Fruit fly (Drosophila melanogaster): ENCODE results near the gene Cyp6d5.

Gene Cyp6d5

DNA sequence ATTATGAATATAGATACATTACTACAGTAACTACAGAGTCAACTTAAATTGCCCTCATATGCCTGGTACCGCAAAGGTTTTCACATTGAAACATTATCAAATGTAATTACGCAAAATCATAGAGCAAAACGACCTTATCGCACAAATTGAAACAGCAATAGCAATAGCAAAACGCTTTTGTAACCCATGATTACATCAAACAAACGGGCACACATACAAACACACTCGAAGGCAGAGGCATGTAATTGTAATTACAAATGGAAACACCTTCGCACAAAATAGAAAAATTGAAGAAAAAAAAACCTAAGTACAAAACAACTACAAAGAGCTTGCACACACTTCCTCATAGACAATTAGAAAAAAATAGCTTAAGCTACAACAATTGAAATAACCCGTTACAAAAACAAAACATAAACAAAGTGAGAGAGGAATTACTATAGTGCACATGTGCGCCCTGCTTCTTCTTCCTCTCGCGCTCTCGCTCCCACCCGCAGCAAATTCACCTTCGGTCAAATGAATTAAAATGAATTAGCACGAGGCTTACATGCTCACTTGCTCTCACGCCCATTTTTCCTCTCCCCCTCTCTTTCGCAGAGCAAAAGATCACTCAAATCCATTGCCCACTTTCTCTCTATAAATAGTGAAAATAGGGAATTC, 8.6 kb upstream of the Cyp6d5 start:
- no peak for TF ChIP-seq Dll (optimal IDR thresholded peaks at IDR 0.05)
- TF ChIP-seq pan (optimal IDR thresholded peaks at IDR 0.05): no peak
- TF ChIP-seq usp (GFP tag; optimal IDR thresholded peaks at IDR 0.05): no peak
- no peak for TF ChIP-seq CG8478 (optimal IDR thresholded peaks at IDR 0.05)
- no peak for TF ChIP-seq psq (optimal IDR thresholded peaks at IDR 0.05)
- TF ChIP-seq EcR (GFP tag; optimal IDR thresholded peaks at IDR 0.05): no peak

DNA sequence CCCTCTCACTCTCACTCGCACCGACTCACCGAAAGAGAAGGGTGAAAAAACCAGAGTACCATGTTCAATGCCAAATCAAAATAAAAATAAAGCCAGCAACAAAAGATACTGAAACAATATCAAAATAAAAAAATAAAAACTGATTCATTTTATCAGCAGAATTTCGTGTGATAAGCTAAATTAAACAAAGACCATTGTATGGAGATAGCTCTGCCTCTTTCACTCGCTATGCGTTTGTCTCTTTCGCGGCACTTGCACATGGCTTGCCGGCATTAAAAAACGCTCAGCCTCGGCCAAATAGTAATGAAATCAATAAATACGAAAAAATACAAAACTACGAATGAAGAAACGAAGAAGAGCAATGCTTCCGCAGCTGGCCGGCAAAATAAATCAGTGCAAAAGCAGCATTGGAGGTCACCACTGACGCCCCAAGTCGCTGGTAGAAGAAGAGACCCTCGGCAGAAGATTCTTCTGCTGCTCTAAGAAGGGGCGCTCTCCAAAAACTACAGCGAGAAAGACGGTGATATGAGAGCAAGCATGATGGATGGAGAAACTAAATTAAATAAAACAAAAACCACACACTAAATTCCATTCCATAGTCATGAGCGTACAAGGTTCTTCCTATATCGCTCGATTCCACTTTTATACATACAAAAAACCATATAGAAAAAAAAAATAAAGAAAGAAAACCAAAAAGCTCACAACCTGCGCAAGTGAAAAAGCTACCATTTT, 4.7 kb upstream of the Cyp6d5 start:
- TF ChIP-seq pan (optimal IDR thresholded peaks at IDR 0.05): no peak
- TF ChIP-seq psq (optimal IDR thresholded peaks at IDR 0.05): no peak
- TF ChIP-seq EcR (GFP tag; optimal IDR thresholded peaks at IDR 0.05): no peak
- TF ChIP-seq CG8478 (optimal IDR thresholded peaks at IDR 0.05): no peak
- TF ChIP-seq Dll (optimal IDR thresholded peaks at IDR 0.05): no peak
- no peak for TF ChIP-seq usp (GFP tag; optimal IDR thresholded peaks at IDR 0.05)

DNA sequence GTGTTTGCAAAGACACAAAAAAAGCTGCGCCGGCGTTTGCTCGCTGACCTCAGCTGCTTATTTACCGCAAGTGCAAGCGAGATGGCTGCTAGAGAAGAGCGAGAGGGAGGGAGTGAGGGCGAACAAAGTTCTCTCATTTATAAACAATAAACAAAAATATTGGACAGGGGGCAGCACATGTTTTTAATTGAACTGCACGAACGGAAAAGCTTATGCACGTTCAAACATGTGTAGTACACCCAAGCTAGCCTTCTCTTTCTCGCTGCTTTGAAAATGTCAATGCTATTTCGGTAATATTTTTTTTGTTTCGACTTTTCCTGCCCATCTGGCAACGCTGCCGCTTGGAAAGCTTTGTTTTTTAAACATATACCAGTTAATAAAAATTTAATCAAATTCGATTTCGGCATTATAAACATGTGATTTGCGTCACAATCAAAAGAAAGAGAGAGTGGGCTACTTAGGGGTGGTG, 4.1 kb upstream of the Cyp6d5 start:
- TF ChIP-seq CG8478 (optimal IDR thresholded peaks at IDR 0.05) (peak; percentile 31), Dll (optimal IDR thresholded peaks at IDR 0.05) (no peak), EcR (GFP tag; optimal IDR thresholded peaks at IDR 0.05) (peak in 1 of 2 experiments; percentile 7)

DNA sequence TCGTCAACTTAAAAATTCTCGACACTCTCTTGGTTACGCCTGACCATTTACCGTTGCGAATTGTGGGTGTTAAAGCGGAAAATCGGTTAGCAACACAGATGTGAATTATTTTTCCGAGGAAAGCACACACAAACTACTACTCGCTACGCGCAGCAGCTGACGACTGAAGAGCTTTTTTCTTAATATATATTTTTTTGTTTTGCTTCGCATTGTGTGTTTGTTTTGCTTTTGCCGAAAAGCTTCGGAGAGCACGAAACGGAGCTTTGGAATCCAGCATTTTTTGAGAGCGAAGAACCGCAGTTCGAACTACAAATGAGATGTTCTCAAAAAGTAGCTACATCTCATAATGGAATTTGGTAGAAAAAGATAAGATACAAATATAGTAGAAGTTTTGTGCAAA, 3.2 kb upstream of the Cyp6d5 start:
- TF ChIP-seq pan (optimal IDR thresholded peaks at IDR 0.05) (no peak), Dll (optimal IDR thresholded peaks at IDR 0.05) (no peak), usp (GFP tag; optimal IDR thresholded peaks at IDR 0.05) (no peak), EcR (GFP tag; optimal IDR thresholded peaks at IDR 0.05) (no peak), CG8478 (optimal IDR thresholded peaks at IDR 0.05) (no peak), psq (optimal IDR thresholded peaks at IDR 0.05) (no peak)

DNA sequence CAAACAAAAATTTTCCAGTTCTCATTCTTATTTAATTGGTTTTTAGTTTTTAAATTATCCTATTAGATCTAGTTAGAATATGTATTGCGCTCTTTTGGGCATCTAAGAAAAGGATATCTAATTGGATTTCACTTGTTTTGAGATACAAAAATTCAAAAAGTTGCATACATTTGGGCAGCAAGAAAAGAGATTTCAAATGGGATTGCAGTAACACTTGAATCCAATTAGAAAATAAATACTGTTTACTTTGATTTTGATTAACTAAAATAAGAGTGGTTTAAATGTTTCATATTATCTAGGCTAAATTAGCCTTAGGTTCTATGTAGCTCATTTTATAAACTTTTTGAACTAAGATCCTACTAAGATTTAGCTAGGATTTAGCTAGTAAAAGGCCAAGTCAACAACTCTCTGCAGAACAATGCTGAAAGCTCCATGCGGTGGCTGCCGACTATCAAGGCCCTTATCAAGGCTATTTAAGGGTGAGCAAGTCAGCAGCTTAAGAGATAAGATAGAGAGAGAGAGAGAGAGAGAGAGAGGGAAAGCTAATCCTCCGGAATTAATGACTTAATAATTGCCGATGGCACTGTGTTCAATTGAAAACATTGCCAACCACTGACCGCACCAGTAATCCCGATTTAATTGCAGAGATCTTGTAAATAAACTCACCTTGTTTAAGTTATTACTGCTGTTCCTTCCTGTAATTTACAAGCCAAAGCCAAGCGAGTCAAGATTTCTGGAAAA, 2.6 kb upstream of the Cyp6d5 start:
- TF ChIP-seq Dll (optimal IDR thresholded peaks at IDR 0.05) (no peak), pan (optimal IDR thresholded peaks at IDR 0.05) (no peak), psq (optimal IDR thresholded peaks at IDR 0.05) (no peak), usp (GFP tag; optimal IDR thresholded peaks at IDR 0.05) (no peak), EcR (GFP tag; optimal IDR thresholded peaks at IDR 0.05) (no peak), CG8478 (optimal IDR thresholded peaks at IDR 0.05) (no peak)

DNA sequence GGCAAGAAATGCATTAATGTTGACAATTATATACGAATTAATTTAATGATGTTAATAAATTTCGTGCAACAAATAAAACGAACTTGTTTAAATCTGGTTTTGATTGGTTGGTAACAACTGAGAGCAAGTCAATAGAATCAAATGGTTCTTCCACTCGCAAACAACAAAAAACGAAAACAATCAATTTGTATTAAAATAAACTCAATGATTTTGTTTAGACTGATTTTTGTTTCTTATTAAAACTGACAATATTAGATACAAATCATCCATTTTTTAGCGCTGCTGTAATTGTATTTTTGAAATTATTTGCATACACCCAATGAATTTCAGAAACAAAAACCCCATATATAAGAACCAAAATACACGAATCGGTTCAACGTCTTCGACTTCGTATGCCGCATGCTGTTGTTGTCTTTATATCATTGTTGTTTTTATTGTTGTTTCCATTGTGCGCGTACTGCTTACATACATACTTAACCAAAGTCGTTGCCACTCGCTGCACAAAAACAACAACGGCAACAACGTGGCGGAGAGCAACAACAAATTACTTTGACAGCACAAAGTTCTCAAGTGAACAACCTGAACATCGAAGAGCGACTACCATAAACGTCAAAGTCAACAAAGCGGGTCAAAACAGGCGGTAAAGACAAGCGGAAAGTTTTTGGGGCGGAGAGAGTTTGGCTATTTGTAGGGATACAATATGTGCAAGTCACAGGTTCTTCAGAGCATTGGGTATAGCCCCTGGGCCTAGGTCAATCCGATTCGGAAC, 1.9 kb upstream of the Cyp6d5 start:
- TF ChIP-seq Dll (optimal IDR thresholded peaks at IDR 0.05): no peak
- peak; percentile 54 to 60 for TF ChIP-seq EcR (GFP tag; optimal IDR thresholded peaks at IDR 0.05)
- TF ChIP-seq CG8478 (optimal IDR thresholded peaks at IDR 0.05): no peak

DNA sequence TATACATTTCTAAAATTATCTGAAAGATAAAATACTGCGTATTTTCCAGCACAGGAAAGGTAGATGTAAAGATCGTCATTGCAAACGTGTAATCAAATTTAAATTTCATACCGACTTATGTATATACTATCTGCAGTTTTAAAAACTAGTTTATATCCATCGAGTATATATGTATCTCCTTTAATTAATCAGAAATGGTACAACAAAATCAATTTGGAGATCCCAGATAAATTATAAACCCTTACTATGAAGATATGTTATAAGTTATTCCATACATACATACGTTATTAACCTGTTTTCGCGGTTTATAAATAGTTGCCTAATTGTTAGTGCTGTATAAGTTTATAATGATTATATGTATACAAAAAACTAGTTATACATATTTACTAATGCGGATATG, 870 bp upstream of the Cyp6d5 start:
- no peak for TF ChIP-seq pan (optimal IDR thresholded peaks at IDR 0.05)

DNA sequence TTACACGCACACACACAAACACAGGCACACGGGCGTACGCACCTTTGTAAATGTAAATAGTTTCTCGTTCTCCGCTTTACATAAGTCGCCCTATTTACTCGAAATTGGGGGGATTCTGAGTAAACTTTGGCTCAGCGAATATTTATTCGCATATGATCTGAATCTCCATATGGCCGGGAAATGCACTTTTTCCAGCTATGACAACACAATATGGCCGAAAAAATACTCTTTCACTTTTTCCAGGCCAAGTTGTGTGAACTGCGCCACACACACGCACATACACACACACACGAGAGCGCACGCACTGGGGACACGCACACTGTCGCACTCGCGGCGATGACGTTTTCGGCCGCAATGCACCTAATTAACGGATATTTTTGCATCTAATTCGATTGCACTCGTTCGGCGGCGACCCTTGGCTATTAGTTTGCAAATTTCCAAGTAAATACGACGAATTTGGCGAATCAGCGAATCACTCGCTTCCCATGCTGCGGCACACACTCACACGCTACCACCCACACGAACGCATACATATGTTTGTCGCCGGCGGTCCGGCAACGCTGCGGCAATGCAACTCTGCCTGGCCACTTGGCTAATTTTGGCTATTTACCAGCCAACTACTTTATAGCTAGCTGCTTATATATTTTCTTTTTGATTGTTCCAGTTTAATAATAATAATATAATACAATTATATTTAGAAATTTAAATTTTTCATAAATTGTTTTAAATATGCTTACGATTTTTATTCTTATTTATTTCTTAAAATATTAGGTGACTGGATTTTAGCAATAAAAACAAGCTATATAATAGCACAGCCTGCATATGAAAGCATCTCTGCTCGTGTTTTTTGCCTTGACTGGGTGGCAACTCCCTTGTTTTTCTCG, 2.7 kb downstream of the Cyp6d5 start, which contains the start of the genes rdx and CG3061:
Gene rdx, minus strand, starts transcription at position 527 of the 884 bp plus-strand sequence.
Gene CG3061, plus strand, starts transcription at position 841 of the 884 bp plus-strand sequence.
- TF ChIP-seq CG8478 (optimal IDR thresholded peaks at IDR 0.05): peak; percentile 50
- TF ChIP-seq EcR (GFP tag; optimal IDR thresholded peaks at IDR 0.05): no peak
- no peak for TF ChIP-seq Dll (optimal IDR thresholded peaks at IDR 0.05)

DNA sequence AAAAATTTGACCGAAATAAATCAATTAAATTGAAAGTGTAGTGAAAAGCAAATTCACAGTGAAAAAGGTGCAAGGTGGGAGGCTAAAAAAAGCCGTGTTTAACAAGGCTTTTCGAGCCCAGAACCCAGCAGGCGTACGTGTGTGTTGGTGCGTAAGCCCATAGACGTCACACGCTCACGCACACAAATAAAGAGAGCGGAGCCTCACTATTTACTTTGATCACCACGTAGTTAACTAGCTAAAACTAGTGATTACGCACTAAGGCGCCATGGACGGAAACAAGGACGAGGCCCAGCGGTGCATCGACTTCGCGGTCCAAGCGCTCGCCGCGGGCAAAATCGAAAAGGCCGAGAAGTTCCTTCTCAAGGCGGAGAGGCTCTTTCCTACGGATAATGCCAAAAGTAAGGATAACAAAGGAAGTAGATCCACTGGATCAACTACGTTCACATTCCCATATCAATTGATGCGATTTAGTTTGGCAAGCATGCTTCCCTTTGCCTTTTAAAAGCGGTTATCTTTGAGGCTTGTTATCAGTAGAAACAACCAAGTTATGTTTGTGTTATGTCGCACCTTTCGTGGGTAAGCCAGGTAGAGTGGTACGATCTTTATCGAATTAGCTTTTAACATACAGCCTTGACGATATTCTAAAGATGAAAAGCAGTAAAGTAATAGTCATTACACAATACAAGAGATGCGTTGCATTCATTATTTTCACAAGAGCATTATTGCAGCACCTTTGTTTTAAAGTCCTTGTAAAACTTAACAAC, 3.6 kb downstream of the Cyp6d5 start:
- TF ChIP-seq CG8478 (optimal IDR thresholded peaks at IDR 0.05): no peak
- TF ChIP-seq usp (GFP tag; optimal IDR thresholded peaks at IDR 0.05): no peak
- no peak for TF ChIP-seq Dll (optimal IDR thresholded peaks at IDR 0.05)
- TF ChIP-seq EcR (GFP tag; optimal IDR thresholded peaks at IDR 0.05): no peak
- TF ChIP-seq psq (optimal IDR thresholded peaks at IDR 0.05): no peak
- TF ChIP-seq pan (optimal IDR thresholded peaks at IDR 0.05): no peak

DNA sequence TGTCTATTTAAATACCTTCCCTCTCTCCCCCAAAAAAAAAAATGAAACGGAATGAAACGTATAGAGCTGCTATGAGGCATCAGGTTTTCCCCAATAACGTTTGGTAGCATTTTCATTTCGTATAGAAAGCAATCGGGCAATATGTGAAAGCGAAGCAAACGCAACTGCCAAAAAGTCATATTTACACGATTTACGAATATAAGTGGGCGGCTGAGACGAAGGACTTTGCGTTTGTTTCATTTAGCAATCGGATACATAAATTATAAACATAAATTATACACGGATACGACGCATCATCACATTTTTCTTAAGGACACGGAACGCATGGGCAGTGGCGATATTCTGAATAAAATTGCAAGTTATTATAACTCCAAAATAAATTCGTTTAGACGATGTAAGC, 5.6 kb downstream of the Cyp6d5 start:
- TF ChIP-seq EcR (GFP tag; optimal IDR thresholded peaks at IDR 0.05): no peak
- no peak for TF ChIP-seq usp (GFP tag; optimal IDR thresholded peaks at IDR 0.05)
- TF ChIP-seq Dll (optimal IDR thresholded peaks at IDR 0.05): no peak
- no peak for TF ChIP-seq psq (optimal IDR thresholded peaks at IDR 0.05)
- TF ChIP-seq CG8478 (optimal IDR thresholded peaks at IDR 0.05): no peak
- no peak for TF ChIP-seq pan (optimal IDR thresholded peaks at IDR 0.05)
